Fruit fly (Drosophila melanogaster): Measurements from ENCODE around the gene CG5276.

DNA sequence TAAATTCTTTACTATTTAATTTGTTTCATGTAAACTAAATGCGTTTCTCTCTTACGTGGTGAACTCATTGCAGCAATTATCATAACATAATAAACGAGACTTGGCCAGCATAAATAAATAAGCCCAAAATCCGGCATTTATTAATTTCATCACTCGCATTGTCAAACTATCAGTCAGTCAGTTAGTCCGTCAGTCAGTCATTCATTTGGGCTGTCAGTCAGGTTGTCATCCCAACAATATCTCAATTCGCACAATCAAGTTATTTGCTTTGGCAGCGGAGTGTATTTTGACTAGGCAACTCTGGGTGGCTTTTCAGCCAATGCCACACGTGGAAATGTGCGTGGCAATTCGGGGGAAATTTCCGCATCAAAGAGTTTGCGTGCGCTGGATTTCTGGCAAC, 36.3 kb downstream of the CG5276 start:
- TF ChIP-seq ttk (optimal IDR thresholded peaks at IDR 0.05) (no peak), Sin3A (optimal IDR thresholded peaks at IDR 0.05) (no peak), psq (optimal IDR thresholded peaks at IDR 0.05) (no peak), h (optimal IDR thresholded peaks at IDR 0.05) (no peak), Myc (optimal IDR thresholded peaks at IDR 0.05) (no peak)

Measured in Kc167 (cell line).